Worm (Caenorhabditis elegans) whole organism, L2 larva: ENCODE results near the gene mms-19.

Source experiments
- alr-1 ChIP-seq: fragments of 150-350 bp; optimal IDR thresholded peaks from 2 replicates; lab custom pipeline; 2014; ENCODE audit warnings: missing biosample characterization, missing genetic modification characterization
- ceh-16 ChIP-seq: fragments of 150-350 bp; optimal IDR thresholded peaks from 2 replicates; lab custom pipeline; 2014; ENCODE audit warnings: missing biosample characterization, missing genetic modification characterization
- elt-1 ChIP-seq: fragments of 150-350 bp; optimal IDR thresholded peaks from 2 replicates; lab custom pipeline; 2014; ENCODE audit warnings: missing biosample characterization, missing genetic modification characterization
- lin-39 ChIP-seq: fragments of 150-350 bp; optimal IDR thresholded peaks from 2 replicates; lab custom pipeline; 2014; ENCODE audit warnings: missing biosample characterization, missing genetic modification reagents, missing genetic modification characterization
- lsy-2 ChIP-seq, 2 experiments: fragments of 150-350 bp in 1 of 2; sonication (generic microtip) in 1 of 2; optimal IDR thresholded peaks; 2 replicates each; lab custom pipeline; 2014 to 2017; ENCODE audit warnings: missing biosample characterization in 2 of 2, missing genetic modification characterization in 2 of 2
- nhr-11 ChIP-seq: fragments of 150-350 bp; optimal IDR thresholded peaks from 2 replicates; lab custom pipeline; 2014; ENCODE audit warnings: missing biosample characterization, missing genetic modification characterization
- nhr-12 ChIP-seq: fragments of 150-350 bp; optimal IDR thresholded peaks from 2 replicates; lab custom pipeline; 2014; ENCODE audit warnings: missing biosample characterization, missing genetic modification characterization
- nhr-237 ChIP-seq: fragments of 150-350 bp; optimal IDR thresholded peaks from 2 replicates; lab custom pipeline; 2014; ENCODE audit warnings: missing biosample characterization, missing genetic modification characterization
- nhr-6 ChIP-seq: fragments of 150-350 bp; optimal IDR thresholded peaks from 2 replicates; lab custom pipeline; 2014; ENCODE audit warnings: missing biosample characterization, missing genetic modification characterization
- nhr-77 ChIP-seq: fragments of 150-350 bp; optimal IDR thresholded peaks from 2 replicates; lab custom pipeline; 2014; ENCODE audit warnings: missing biosample characterization, missing genetic modification characterization
- zag-1 ChIP-seq: fragments of 150-350 bp; optimal IDR thresholded peaks from 2 replicates; lab custom pipeline; 2014; ENCODE audit warnings: missing biosample characterization, missing genetic modification characterization
- ztf-4 ChIP-seq: fragments of 150-350 bp; optimal IDR thresholded peaks from 2 replicates; lab custom pipeline; 2014; ENCODE audit warnings: missing biosample characterization, missing genetic modification characterization

DNA sequence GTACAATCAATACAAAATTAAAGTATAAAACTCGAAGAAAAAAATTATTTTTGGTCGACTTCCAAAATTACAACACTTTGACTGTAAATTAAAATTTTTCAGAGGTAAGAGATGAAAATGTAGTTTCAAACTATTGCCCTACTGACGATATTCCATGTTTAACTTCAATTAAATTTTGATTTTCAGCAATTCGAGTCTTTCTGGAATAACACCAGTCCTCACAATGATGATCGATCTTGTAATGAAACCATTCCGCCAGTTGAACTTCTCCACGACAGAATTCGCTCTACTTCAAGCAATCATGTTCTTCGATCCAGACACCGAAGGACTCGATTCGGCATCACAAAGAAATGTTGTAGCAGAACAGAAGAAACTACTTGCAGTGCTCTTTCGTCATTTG, 5.0 kb upstream of the mms-19 start:
- TF ChIP-seq nhr-6 (tag; lab: Kevin White, UChicago) (no peak), nhr-237 (tag; lab: Kevin White, UChicago) (no peak), elt-1 (tag; lab: Kevin White, UChicago) (no peak), nhr-11 (tag; lab: Kevin White, UChicago) (no peak), ztf-4 (tag; lab: Kevin White, UChicago) (no peak), nhr-12 (tag; lab: Kevin White, UChicago) (no peak), alr-1 (tag; lab: Kevin White, UChicago) (no peak), zag-1 (tag; lab: Kevin White, UChicago) (no peak), lsy-2 (tag; optimal IDR thresholded peaks at IDR 0.05; lab: Kevin White, UChicago) (no peak), nhr-77 (no peak), lin-39 (tag; lab: Kevin White, UChicago) (no peak), ceh-16 (no peak)
